Fruit fly (Drosophila melanogaster) whole organism, pupa: Measurements from ENCODE around the gene CG15772.

ENCODE experiments used
- CG13204 ChIP-seq: fragments of 200-800 bp; sonication (Bioruptor generic); optimal IDR thresholded peaks from 2 replicates; lab custom pipeline; 2018; ENCODE audit warnings: missing biosample characterization, mild to moderate bottlenecking, missing genetic modification characterization, moderate library complexity
- CG17806 ChIP-seq: fragments of 200-800 bp; sonication (Bioruptor generic); optimal IDR thresholded peaks from 2 replicates; lab custom pipeline; 2018; ENCODE audit warnings: missing biosample characterization, mild to moderate bottlenecking, missing genetic modification characterization, moderate library complexity
- CG32121 ChIP-seq: fragments of 200-800 bp; sonication (Bioruptor generic); IDR thresholded peaks from 2 replicates; pipeline ENCODE4 v1.3.6; 2022; ENCODE audit warnings: missing biosample characterization, missing genetic modification characterization
- CG34367 ChIP-seq: fragments of 200-800 bp; sonication (Bioruptor generic); optimal IDR thresholded peaks from 2 replicates; lab custom pipeline; 2018; ENCODE audit warnings: missing biosample characterization, mild to moderate bottlenecking, missing genetic modification characterization
- CG4496 ChIP-seq: fragments of 200-800 bp; sonication (Bioruptor generic); IDR thresholded peaks from 3 replicates; pipeline ENCODE4 v1.3.6; 2022; ENCODE audit warnings: missing biosample characterization, missing genetic modification characterization
- CG8301 ChIP-seq: fragments of 200-800 bp; sonication (Bioruptor generic); optimal IDR thresholded peaks from 2 replicates; lab custom pipeline; 2018; ENCODE audit warnings: missing biosample characterization, mild to moderate bottlenecking, missing genetic modification characterization
- CG9948 ChIP-seq: fragments of 200-800 bp; sonication (Bioruptor generic); optimal IDR thresholded peaks from 2 replicates; lab custom pipeline; 2018; ENCODE audit warnings: missing biosample characterization, mild to moderate bottlenecking, missing genetic modification characterization, moderate library complexity
- D1 ChIP-seq: fragments of 200-800 bp; sonication (Bioruptor generic); optimal IDR thresholded peaks from 2 replicates; lab custom pipeline; 2018; ENCODE audit warnings: missing biosample characterization, mild to moderate bottlenecking, missing genetic modification characterization, moderate library complexity
- EcR ChIP-seq: fragments of 200-800 bp; sonication (Bioruptor generic); optimal IDR thresholded peaks from 3 replicates; lab custom pipeline; 2019; ENCODE audit warnings: missing biosample characterization, missing genetic modification characterization, mild to moderate bottlenecking, moderate library complexity, missing genetic modification reagents
- Ets98B ChIP-seq: fragments of 200-800 bp; sonication (Bioruptor generic); IDR thresholded peaks from 2 replicates; pipeline ENCODE4 v1.3.6; 2022; ENCODE audit warnings: missing biosample characterization, missing genetic modification characterization
- Pif1A ChIP-seq: fragments of 200-800 bp; sonication (Bioruptor generic); optimal IDR thresholded peaks from 3 replicates; lab custom pipeline; 2016; ENCODE audit warnings: missing biosample characterization, missing genetic modification characterization
- Pif1B ChIP-seq: fragments of 200-800 bp; sonication (Bioruptor generic); optimal IDR thresholded peaks from 3 replicates; lab custom pipeline; 2016; ENCODE audit warnings: missing biosample characterization, missing genetic modification characterization
- rn ChIP-seq: fragments of 200-800 bp; sonication (Bioruptor generic); IDR thresholded peaks from 2 replicates; pipeline ENCODE4 v1.3.6; 2022; ENCODE audit warnings: missing biosample characterization, missing genetic modification characterization

DNA sequence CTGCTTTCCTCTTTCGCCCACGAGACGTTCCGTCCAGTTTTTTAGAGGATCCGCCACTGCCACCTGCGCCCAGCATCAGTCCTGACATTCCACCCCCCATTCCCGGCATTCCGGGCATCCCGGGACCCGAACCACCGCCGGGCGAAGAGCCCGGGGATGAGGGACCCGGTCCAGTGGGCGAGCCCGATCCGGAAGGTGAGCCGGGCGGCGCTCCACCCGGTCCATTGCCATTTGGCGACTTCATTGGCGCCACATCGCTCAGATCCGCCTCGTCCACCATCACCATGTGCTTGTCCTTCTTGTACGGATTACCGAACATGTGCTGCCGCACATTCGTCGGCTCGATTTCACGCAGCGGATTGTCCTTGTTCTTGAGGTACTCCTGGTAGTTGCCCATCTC, 10.4 kb upstream of the CG15772 start:
- TF ChIP-seq CG32121, result no peak
- no peak for TF ChIP-seq CG17806 (tag; lab: Kevin White, UChicago)
- no peak for TF ChIP-seq CG34367 (tag; lab: Kevin White, UChicago)
- no peak for TF ChIP-seq EcR (GFP tag; lab: Kevin White, UChicago)
- TF ChIP-seq CG8301 (tag; lab: Kevin White, UChicago), result no peak
- no peak for TF ChIP-seq rn (GFP tag; lab: Robert Waterston, UW)
- TF ChIP-seq CG13204 (GFP tag; lab: Kevin White, UChicago), result no peak
- TF ChIP-seq CG9948, result no peak
- TF ChIP-seq CG4496 (GFP tag; lab: Robert Waterston, UW), result no peak
- no peak for TF ChIP-seq D1 (tag; lab: Kevin White, UChicago)
- TF ChIP-seq Ets98B, result no peak
- TF ChIP-seq Pif1A (GFP tag; lab: Kevin White, UChicago), result no peak
- TF ChIP-seq Pif1B, result no peak
